Worm (Caenorhabditis elegans) whole organism, late embryonic: Measurements from ENCODE around the gene col-164.

ENCODE experiments used
- K09A11.1 ChIP-seq: sonication (generic microtip); optimal IDR thresholded peaks from 2 replicates; lab custom pipeline; 2017; ENCODE audit warnings: antibody characterized with exemption, mild to moderate bottlenecking, missing genetic modification characterization, missing compliant biosample characterization; ENCODE audit not compliant: insufficient read depth
- ceh-19 ChIP-seq: fragments of 200-800 bp; sonication (Bioruptor generic); optimal IDR thresholded peaks from 2 replicates; lab custom pipeline; 2018; ENCODE audit warnings: mild to moderate bottlenecking, missing genetic modification characterization, missing compliant biosample characterization
- ceh-2 ChIP-seq: sonication (generic microtip); optimal IDR thresholded peaks from 2 replicates; lab custom pipeline; 2016; ENCODE audit warnings: missing genotype, missing genetic modification characterization, missing compliant biosample characterization
- ceh-22 ChIP-seq: sonication (generic microtip); optimal IDR thresholded peaks from 2 replicates; lab custom pipeline; 2017; ENCODE audit warnings: missing biosample characterization, missing genetic modification characterization
- ceh-31 ChIP-seq: sonication (generic microtip); optimal IDR thresholded peaks from 2 replicates; lab custom pipeline; 2016; ENCODE audit warnings: missing genetic modification characterization, missing compliant biosample characterization
- ceh-48 ChIP-seq: sonication (generic microtip); optimal IDR thresholded peaks from 2 replicates; lab custom pipeline; 2016; ENCODE audit warnings: missing genetic modification characterization, inconsistent platforms, missing compliant biosample characterization
- ceh-9 ChIP-seq: sonication (generic microtip); optimal IDR thresholded peaks from 2 replicates; lab custom pipeline; 2016; ENCODE audit warnings: mild to moderate bottlenecking, missing genetic modification characterization, inconsistent platforms, missing compliant biosample characterization
- che-1 ChIP-seq: sonication (generic microtip); optimal IDR thresholded peaks from 2 replicates; lab custom pipeline; 2016; ENCODE audit warnings: mild to moderate bottlenecking, missing genetic modification characterization, missing compliant biosample characterization
- dmd-4 ChIP-seq: sonication (generic microtip); optimal IDR thresholded peaks from 2 replicates; lab custom pipeline; 2016; ENCODE audit warnings: borderline replicate concordance, missing genetic modification characterization, missing compliant biosample characterization
- elt-2 ChIP-seq: sonication (generic microtip); optimal IDR thresholded peaks from 2 replicates; lab custom pipeline; 2016; ENCODE audit warnings: missing genetic modification reagents, missing genetic modification characterization, missing compliant biosample characterization
- elt-4 ChIP-seq: sonication (generic microtip); optimal IDR thresholded peaks from 2 replicates; lab custom pipeline; 2016; ENCODE audit warnings: missing genetic modification characterization, missing compliant biosample characterization
- fkh-6 ChIP-seq: sonication (generic microtip); optimal IDR thresholded peaks from 2 replicates; lab custom pipeline; 2016; ENCODE audit warnings: missing genetic modification characterization, missing compliant biosample characterization
- hlh-6 ChIP-seq: sonication (generic microtip); optimal IDR thresholded peaks from 2 replicates; lab custom pipeline; 2016; ENCODE audit warnings: missing genotype, missing genetic modification characterization, missing compliant biosample characterization
- madf-2 ChIP-seq: sonication (generic microtip); optimal IDR thresholded peaks from 2 replicates; lab custom pipeline; 2017; ENCODE audit warnings: missing genetic modification characterization, missing compliant biosample characterization
- npax-4 ChIP-seq: sonication (generic microtip); optimal IDR thresholded peaks from 2 replicates; lab custom pipeline; 2016; ENCODE audit warnings: missing genetic modification characterization, missing compliant biosample characterization
- odd-2 ChIP-seq: sonication (generic microtip); optimal IDR thresholded peaks from 2 replicates; lab custom pipeline; 2017; ENCODE audit warnings: antibody characterized with exemption, mild to moderate bottlenecking, missing genetic modification characterization, missing compliant biosample characterization
- pat-9 ChIP-seq: fragments of 200-800 bp; sonication (Bioruptor generic); optimal IDR thresholded peaks from 2 replicates; lab custom pipeline; 2018; ENCODE audit warnings: mild to moderate bottlenecking, missing genetic modification characterization, moderate library complexity, missing compliant biosample characterization
- pax-1 ChIP-seq: fragments of 150-350 bp; optimal IDR thresholded peaks from 2 replicates; lab custom pipeline; 2014; ENCODE audit warnings: missing biosample characterization, missing genetic modification characterization
- pha-2 ChIP-seq: sonication (generic microtip); optimal IDR thresholded peaks from 2 replicates; lab custom pipeline; 2017; ENCODE audit warnings: mild to moderate bottlenecking, missing genetic modification characterization, missing compliant biosample characterization
- ref-2 ChIP-seq: sonication (generic microtip); optimal IDR thresholded peaks from 2 replicates; lab custom pipeline; 2016; ENCODE audit warnings: missing genetic modification characterization, missing compliant biosample characterization
- sox-2 ChIP-seq: fragments of 200-800 bp; sonication (Bioruptor generic); IDR thresholded peaks from 2 replicates; pipeline ENCODE4 v1.3.6; 2022; ENCODE audit warnings: missing genetic modification reagents, missing genetic modification characterization, missing compliant biosample characterization
- sox-4 ChIP-seq: sonication (generic microtip); optimal IDR thresholded peaks from 2 replicates; lab custom pipeline; 2017; ENCODE audit warnings: mild to moderate bottlenecking, missing genetic modification characterization, inconsistent platforms, missing compliant biosample characterization
- tbx-7 ChIP-seq: sonication (generic microtip); optimal IDR thresholded peaks from 2 replicates; lab custom pipeline; 2016; ENCODE audit warnings: missing genotype, missing genetic modification characterization, missing compliant biosample characterization
- unc-42 ChIP-seq: sonication (generic microtip); optimal IDR thresholded peaks from 2 replicates; lab custom pipeline; 2016; ENCODE audit warnings: missing genotype, missing genetic modification characterization, missing compliant biosample characterization
- unc-55 ChIP-seq: sonication (generic microtip); optimal IDR thresholded peaks from 2 replicates; lab custom pipeline; 2017; ENCODE audit warnings: missing biosample characterization, missing genetic modification reagents, missing genetic modification characterization
- unc-86 ChIP-seq: sonication (generic microtip); optimal IDR thresholded peaks from 2 replicates; lab custom pipeline; 2016; ENCODE audit warnings: missing genetic modification characterization, missing compliant biosample characterization
- zip-5 ChIP-seq: sonication (generic microtip); optimal IDR thresholded peaks from 2 replicates; lab custom pipeline; 2016; ENCODE audit warnings: missing genetic modification characterization, missing compliant biosample characterization

Gene col-164

DNA sequence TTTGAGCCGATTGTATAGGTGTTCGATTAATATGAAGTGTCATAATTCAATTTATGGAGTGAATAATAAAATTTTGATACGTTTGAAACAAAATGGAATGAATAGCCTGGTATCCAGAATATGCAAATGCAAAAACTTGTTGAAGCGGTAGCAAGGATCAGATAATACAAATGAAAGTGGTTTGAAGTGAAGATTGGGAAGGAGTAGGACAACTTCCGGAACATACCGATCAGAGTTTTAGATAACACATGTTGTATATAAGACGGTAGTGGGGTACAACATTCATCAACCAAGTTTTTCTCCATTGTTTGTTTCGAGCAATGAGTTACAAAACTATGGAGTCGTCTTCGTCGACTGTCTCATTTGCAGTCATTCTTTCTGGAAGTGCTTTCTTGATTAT, at the start of gene col-164:
col-164 (plus strand) TSS at position 301 of the 400 bp plus-strand sequence.
- no peak for TF ChIP-seq ceh-2 (tag; lab: Kevin White, UChicago)
- no peak for TF ChIP-seq dmd-4 (tag; lab: Kevin White, UChicago)

DNA sequence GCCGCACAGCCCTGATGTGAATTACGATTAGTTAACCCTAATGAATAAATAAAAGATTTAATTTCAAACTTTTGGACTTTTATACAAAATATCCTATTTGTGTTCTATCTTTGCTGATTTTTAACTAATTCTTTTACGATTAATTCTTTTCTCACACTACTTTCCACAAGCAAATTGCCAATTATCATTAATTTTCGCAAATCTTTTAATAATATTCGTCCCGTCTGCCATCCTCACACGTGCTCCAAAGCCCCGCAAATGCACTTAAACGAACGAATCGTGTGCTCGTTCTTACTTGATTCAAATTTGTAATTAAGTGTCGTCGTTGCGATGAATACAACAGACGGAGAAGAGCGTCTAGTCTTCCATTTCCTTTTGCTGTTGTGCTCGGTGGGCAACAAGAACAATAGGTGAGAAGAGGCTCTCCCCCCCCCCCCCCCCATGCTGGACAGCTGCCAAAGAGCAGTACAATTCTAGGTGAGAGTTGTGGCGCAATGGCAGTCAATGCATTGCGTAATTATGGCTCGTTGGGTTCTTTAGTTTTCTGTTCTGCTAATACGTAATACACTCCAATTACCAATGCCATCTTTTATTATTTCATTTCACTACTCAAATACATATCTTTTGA, 48.6 kb upstream of the col-164 start:
- TF ChIP-seq unc-42 (tag; lab: Kevin White, UChicago) (peak; percentile 96), sox-2 (GFP tag; lab: Robert Waterston, UW) (peak; percentile 55), ceh-9 (tag; lab: Kevin White, UChicago) (no peak), ceh-31 (peak; percentile 45)

DNA sequence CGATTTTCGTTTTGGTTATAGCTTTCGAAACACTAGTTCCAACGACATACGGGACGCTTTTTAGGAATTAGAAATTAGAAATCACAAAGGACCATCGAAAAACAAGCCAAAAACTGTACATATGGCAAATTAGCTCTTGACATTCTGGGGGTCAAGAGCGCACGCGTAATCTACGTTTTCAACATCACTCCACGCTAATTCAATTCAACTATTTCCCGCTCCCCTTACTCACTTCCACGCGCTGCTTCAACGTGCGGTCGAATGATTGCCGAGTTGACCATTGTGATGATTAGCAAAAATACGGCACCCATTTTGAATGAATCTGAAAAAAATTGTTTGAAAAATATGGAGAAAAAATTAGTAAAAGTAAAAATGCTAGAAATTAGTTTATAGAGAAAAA, 47.7 kb upstream of the col-164 start:
- TF ChIP-seq unc-42 (tag; lab: Kevin White, UChicago) (peak; percentile 74), odd-2 (tag; lab: Kevin White, UChicago) (no peak)

DNA sequence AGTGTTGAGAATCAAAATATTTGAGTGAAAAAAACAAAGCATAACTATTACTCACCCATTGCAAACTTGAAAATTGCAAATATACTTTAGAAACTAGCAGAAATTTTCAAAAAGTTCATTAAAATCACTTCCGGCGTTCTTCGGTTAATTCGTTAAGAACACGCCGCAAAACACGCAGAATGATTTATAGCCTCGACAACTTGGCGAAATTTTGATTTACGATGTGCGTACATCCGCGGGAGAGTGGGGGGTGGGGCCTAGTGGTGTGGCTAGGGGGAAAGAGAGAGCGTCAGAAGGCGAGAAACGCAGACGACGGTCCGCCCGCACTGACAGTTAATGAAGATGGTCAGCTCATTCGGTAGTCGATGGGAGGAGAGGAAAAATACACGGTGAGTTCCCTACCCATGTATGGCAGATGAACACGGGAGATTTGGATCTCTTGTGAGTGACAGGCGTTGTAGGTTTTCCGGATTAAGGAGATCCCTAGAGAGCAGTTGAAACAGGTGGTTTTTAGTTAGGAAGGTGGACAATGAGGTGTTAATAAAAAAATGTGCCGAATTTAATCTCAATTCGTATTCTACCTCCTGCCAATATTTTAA, 47.0 kb upstream of the col-164 start, which contains the start of gene igcm-4:
igcm-4 (minus strand) TSS at position 237 of the 599 bp plus-strand sequence.
- TF ChIP-seq hlh-6 (tag; lab: Kevin White, UChicago): no peak
- no peak for TF ChIP-seq ceh-48 (tag; lab: Kevin White, UChicago)
- no peak for TF ChIP-seq unc-86 (tag; lab: Kevin White, UChicago)
- no peak for TF ChIP-seq che-1
- no peak for TF ChIP-seq tbx-7
- TF ChIP-seq npax-4 (tag; lab: Kevin White, UChicago): no peak
- TF ChIP-seq elt-4 (tag; lab: Kevin White, UChicago): no peak
- TF ChIP-seq pat-9 (tag; lab: Kevin White, UChicago): no peak
- TF ChIP-seq unc-55 (GFP tag; lab: Kevin White, UChicago): peak; percentile 99
- peak; percentile 9 for TF ChIP-seq ref-2 (tag; lab: Kevin White, UChicago)

DNA sequence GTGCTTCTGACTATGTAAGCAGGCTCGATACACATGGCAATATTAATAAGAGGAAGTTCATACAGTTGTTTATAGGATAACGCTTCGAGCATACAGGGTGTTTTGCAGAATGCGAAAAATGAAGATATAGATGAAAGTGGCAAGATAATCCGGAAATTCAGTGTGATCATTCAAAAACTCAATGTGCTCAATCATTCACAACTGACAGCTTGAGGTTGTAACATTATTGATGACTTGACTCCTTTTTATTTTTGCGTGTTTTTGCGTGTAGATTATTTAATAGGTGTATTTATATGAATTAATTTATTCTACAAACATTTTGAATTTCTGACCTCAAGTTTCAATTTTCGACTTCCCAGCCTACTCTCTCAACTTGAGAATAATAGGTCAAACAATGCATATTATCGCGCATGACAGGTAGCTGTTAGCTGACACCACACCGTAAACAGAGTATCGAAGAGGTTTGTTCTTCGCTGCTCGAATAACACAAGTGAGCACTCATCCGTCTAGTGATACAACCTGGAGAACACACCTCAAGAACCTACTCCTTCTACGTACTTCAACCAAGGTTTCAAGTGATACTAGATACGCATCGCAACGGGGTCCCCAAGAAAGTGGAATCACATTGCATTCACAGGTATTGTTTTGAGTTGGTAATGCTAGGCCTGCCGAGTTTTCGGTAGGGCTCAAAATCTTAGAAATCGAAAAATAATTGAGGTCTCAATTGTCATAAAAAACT, 45.9 kb upstream of the col-164 start:
- TF ChIP-seq pha-2 (tag; lab: Kevin White, UChicago) (peak; percentile 19), sox-4 (no peak), fkh-6 (tag; lab: Kevin White, UChicago) (no peak), ceh-22 (tag; lab: Kevin White, UChicago) (peak; percentile 66), unc-55 (GFP tag; lab: Kevin White, UChicago) (peak; percentile 66)

DNA sequence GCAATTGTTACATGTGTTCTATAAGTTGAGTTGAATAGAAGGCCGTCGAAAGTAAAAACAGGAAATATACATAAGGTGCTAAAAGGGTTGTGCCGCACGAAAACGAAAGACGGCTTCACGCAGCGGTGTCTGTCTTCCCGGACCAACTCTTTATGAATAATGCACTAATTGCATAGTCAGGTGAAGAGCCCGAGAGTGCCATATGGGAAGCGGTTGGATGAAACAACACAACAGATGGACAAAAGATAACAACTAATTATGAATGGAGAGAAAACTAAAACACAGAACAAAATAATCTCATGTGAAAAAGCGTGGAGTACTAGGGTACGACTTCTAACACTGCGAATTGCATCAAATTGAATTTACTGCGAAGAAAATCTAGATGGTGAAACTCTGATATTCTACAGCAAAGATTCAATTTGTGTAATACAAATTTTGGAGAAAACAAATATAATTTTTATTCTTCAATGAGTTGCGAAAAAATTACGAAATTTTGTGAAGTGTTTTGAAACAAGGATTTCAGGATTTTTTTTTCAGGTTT, 44.3 kb upstream of the col-164 start:
- TF ChIP-seq unc-42 (tag; lab: Kevin White, UChicago) (peak; percentile 89), zip-5 (tag; lab: Kevin White, UChicago) (no peak), ref-2 (tag; lab: Kevin White, UChicago) (peak; percentile 23), ceh-31 (peak; percentile 66)

DNA sequence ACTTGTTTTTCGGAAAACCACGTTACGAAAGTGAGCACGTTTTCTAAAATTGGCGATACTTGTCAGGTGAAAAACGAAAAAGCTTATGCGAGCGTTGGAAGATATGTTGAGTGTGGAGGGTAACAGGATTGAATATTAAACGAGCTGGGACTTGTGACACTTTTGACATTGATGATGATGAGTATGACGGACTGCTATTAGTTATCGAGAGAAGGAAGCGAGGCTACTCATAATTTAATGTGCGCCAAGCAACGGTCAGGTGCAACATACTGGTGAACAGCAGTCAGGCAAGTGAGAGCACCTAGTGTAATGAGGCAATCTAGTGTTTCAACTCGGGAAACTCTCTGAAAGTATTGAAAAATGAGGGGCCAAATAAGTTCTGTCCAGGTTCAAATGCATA, 43.1 kb upstream of the col-164 start:
- TF ChIP-seq unc-55 (GFP tag; lab: Kevin White, UChicago) (peak; percentile 69), madf-2 (tag; lab: Kevin White, UChicago) (no peak)

DNA sequence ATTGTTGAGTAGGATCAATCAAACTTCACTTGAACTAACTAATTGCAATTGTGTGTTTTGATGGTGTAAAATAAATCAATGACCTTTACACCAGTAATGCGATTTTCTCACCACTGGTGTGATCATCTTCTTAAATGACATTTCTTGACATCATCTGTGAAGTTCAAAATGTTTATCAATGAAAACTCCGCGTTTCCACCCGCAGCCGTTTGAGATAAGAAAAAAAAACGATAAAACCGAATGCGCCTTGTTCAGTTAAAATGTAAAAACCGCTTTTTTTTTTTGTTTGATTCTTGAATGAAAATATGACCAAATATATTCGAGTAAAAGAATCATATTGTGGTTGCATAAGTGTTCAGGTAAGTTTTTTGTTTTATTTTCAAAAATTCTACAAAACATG, 41.7 kb upstream of the col-164 start, which contains the start of gene Y102A11A.1:
Y102A11A.1 (plus strand) TSS at position 223 of the 400 bp plus-strand sequence.
- TF ChIP-seq K09A11.1 (tag; lab: Kevin White, UChicago): no peak
- TF ChIP-seq ceh-19: no peak
- TF ChIP-seq elt-2 (tag; lab: Kevin White, UChicago): peak; percentile 14
- no peak for TF ChIP-seq pax-1 (tag; lab: Kevin White, UChicago)
- TF ChIP-seq, all 69 proteins: peak for 1
